Fruit fly (Drosophila melanogaster) whole organism, pupa: ENCODE results near the gene CG34268.

ENCODE experiments used
- CG10348 ChIP-seq: fragments of 200-800 bp; sonication (Bioruptor generic); IDR thresholded peaks from 2 replicates; pipeline ENCODE4 v1.3.6; 2022; ENCODE audit warnings: missing biosample characterization, missing genetic modification characterization
- CG12605 ChIP-seq: fragments of 200-800 bp; sonication (Bioruptor generic); IDR thresholded peaks from 2 replicates; pipeline ENCODE4 v1.3.6; 2022; ENCODE audit warnings: missing biosample characterization, missing genetic modification characterization
- CG13204 ChIP-seq: fragments of 200-800 bp; sonication (Bioruptor generic); optimal IDR thresholded peaks from 2 replicates; lab custom pipeline; 2018; ENCODE audit warnings: missing biosample characterization, mild to moderate bottlenecking, missing genetic modification characterization, moderate library complexity
- CG14655 ChIP-seq: fragments of 200-800 bp; sonication (Bioruptor generic); optimal IDR thresholded peaks from 3 replicates; lab custom pipeline; 2017; ENCODE audit warnings: mild to moderate bottlenecking, missing biosample characterization, missing genetic modification reagents, missing genetic modification characterization
- CG15710 ChIP-seq: fragments of 200-800 bp; sonication (Bioruptor generic); optimal IDR thresholded peaks from 2 replicates; lab custom pipeline; 2018; ENCODE audit warnings: missing biosample characterization, mild to moderate bottlenecking, missing genetic modification characterization, moderate library complexity
- CG17806 ChIP-seq: fragments of 200-800 bp; sonication (Bioruptor generic); optimal IDR thresholded peaks from 2 replicates; lab custom pipeline; 2018; ENCODE audit warnings: missing biosample characterization, mild to moderate bottlenecking, missing genetic modification characterization, moderate library complexity
- CG32121 ChIP-seq: fragments of 200-800 bp; sonication (Bioruptor generic); IDR thresholded peaks from 2 replicates; pipeline ENCODE4 v1.3.6; 2022; ENCODE audit warnings: missing biosample characterization, missing genetic modification characterization
- CG34367 ChIP-seq: fragments of 200-800 bp; sonication (Bioruptor generic); optimal IDR thresholded peaks from 2 replicates; lab custom pipeline; 2018; ENCODE audit warnings: missing biosample characterization, mild to moderate bottlenecking, missing genetic modification characterization
- CG4496 ChIP-seq: fragments of 200-800 bp; sonication (Bioruptor generic); IDR thresholded peaks from 3 replicates; pipeline ENCODE4 v1.3.6; 2022; ENCODE audit warnings: missing biosample characterization, missing genetic modification characterization
- CG8159 ChIP-seq: fragments of 200-800 bp; sonication (Bioruptor generic); optimal IDR thresholded peaks from 3 replicates; lab custom pipeline; 2018; ENCODE audit warnings: missing biosample characterization, mild to moderate bottlenecking, missing genetic modification characterization, moderate library complexity
- CG8301 ChIP-seq: fragments of 200-800 bp; sonication (Bioruptor generic); optimal IDR thresholded peaks from 2 replicates; lab custom pipeline; 2018; ENCODE audit warnings: missing biosample characterization, mild to moderate bottlenecking, missing genetic modification characterization
- CG9948 ChIP-seq: fragments of 200-800 bp; sonication (Bioruptor generic); optimal IDR thresholded peaks from 2 replicates; lab custom pipeline; 2018; ENCODE audit warnings: missing biosample characterization, mild to moderate bottlenecking, missing genetic modification characterization, moderate library complexity
- D1 ChIP-seq: fragments of 200-800 bp; sonication (Bioruptor generic); optimal IDR thresholded peaks from 2 replicates; lab custom pipeline; 2018; ENCODE audit warnings: missing biosample characterization, mild to moderate bottlenecking, missing genetic modification characterization, moderate library complexity
- EcR ChIP-seq: fragments of 200-800 bp; sonication (Bioruptor generic); optimal IDR thresholded peaks from 3 replicates; lab custom pipeline; 2019; ENCODE audit warnings: missing biosample characterization, missing genetic modification characterization, mild to moderate bottlenecking, moderate library complexity, missing genetic modification reagents
- Ets98B ChIP-seq: fragments of 200-800 bp; sonication (Bioruptor generic); IDR thresholded peaks from 2 replicates; pipeline ENCODE4 v1.3.6; 2022; ENCODE audit warnings: missing biosample characterization, missing genetic modification characterization
- Pif1A ChIP-seq: fragments of 200-800 bp; sonication (Bioruptor generic); optimal IDR thresholded peaks from 3 replicates; lab custom pipeline; 2016; ENCODE audit warnings: missing biosample characterization, missing genetic modification characterization
- Pif1B ChIP-seq: fragments of 200-800 bp; sonication (Bioruptor generic); optimal IDR thresholded peaks from 3 replicates; lab custom pipeline; 2016; ENCODE audit warnings: missing biosample characterization, missing genetic modification characterization
- Snoo ChIP-seq: fragments of 200-800 bp; sonication (Bioruptor generic); optimal IDR thresholded peaks from 3 replicates; lab custom pipeline; 2017; ENCODE audit warnings: missing biosample characterization, mild to moderate bottlenecking, missing genetic modification characterization, inconsistent platforms
- fd96Ca ChIP-seq: fragments of 200-800 bp; sonication (Bioruptor generic); IDR thresholded peaks from 3 replicates; pipeline ENCODE4 v1.3.6; 2022; ENCODE audit warnings: missing biosample characterization, missing genetic modification characterization
- gl ChIP-seq: fragments of 200-800 bp; sonication (Bioruptor generic); optimal IDR thresholded peaks from 2 replicates; lab custom pipeline; 2018; ENCODE audit warnings: missing biosample characterization, mild to moderate bottlenecking, missing genetic modification characterization
- rn ChIP-seq: fragments of 200-800 bp; sonication (Bioruptor generic); IDR thresholded peaks from 2 replicates; pipeline ENCODE4 v1.3.6; 2022; ENCODE audit warnings: missing biosample characterization, missing genetic modification characterization

Gene CG34268

DNA sequence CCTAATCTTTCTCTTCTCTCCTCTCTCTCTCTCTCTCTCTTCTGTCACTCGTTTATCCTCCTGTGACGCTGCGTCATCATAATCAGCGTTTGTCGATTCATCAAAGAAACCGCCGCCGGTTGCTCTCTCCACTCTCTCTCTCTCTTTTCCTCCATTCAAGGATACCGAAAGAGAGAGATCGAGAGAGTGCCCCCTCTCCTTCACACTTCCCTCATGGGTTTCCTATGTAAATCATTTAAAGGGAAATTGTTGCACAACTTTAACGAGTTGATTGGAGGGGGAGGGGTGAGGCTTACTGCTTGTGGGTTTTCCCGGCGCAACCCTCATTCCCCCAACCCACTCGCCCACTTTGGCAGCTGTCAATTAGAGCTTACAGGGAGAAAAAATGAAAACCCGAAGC is 43.4 kb downstream of the CG34268 start:
- TF ChIP-seq CG10348 (GFP tag; lab: Robert Waterston, UW), result no peak
- TF ChIP-seq CG13204 (GFP tag; lab: Kevin White, UChicago), result peak; percentile 6

- TF ChIP-seq CG13204 (GFP tag; lab: Kevin White, UChicago), result no peak
- peak; percentile 89 for TF ChIP-seq Pif1A
- TF ChIP-seq CG15710, result peak; percentile 77
- 0 out of 2 replicates have a peak, but pooled peaks have one; percentile 31 for TF ChIP-seq CG10348 (GFP tag; lab: Robert Waterston, UW)
- peak; percentile 10 for TF ChIP-seq EcR (GFP tag; lab: Kevin White, UChicago)
- peak; percentile 84 for TF ChIP-seq CG8159
- TF ChIP-seq Snoo, result peak; percentile 85
- peak; percentile 84 for TF ChIP-seq CG14655 (GFP tag; lab: Kevin White, UChicago)
- TF ChIP-seq CG8301 (tag; lab: Kevin White, UChicago), result peak; percentile 74
- peak; percentile 86 for TF ChIP-seq Pif1B (GFP tag; lab: Kevin White, UChicago)
- TF ChIP-seq CG4496 (GFP tag; lab: Robert Waterston, UW), result peak; percentile 89
- peak; percentile 81 for TF ChIP-seq Ets98B (GFP tag; lab: Robert Waterston, UW)
- peak; percentile 76 for TF ChIP-seq fd96Ca (GFP tag; lab: Robert Waterston, UW)
- TF ChIP-seq CG17806 (tag; lab: Kevin White, UChicago), result peak; percentile 80
- TF ChIP-seq gl, result peak; percentile 64
- TF ChIP-seq CG9948 (tag; lab: Kevin White, UChicago), result peak; percentile 78
- no peak for TF ChIP-seq D1 (tag; lab: Kevin White, UChicago)
- TF ChIP-seq rn, result no peak
- peak; percentile 68; the same call in 1 of the 2 replicates for TF ChIP-seq CG32121
- 0 out of 2 replicates have a peak, but pooled peaks have one; percentile 35 for TF ChIP-seq CG12605 (GFP tag; lab: Robert Waterston, UW)
- peak; percentile 74 for TF ChIP-seq CG34367 (tag; lab: Kevin White, UChicago)
Observed at dm6 chr3L:545512-546161, 44.9 kb downstream of the CG34268 start.

DNA sequence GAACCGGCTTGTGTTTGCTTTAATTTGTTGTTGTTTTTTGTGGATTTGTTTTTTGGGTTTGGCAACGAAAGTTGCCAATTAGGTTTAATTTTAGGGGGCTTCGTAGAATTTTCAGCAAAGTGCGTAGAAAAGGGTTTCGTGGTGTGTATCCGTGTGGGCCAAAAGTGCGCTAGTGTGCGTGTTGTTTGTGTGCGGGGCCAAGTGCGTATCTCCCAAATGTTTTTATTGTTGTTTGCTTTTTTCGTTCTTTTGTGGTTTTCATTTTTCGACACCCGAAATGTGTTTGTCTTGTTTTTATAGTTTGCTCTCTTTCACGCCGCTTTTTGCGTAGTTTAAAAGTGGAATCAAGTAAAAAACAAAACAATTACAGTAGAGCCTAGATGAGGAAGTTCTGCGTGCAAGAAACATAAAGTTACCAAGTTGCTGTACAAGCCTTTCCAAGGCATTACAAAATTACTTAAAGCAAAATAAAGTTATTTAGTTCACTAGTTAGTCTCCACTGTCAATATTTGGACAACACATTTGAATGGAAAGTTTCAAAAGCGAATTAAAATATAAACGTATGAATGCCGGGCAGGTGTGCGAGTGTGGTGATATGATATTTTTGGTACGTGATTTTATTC is 46.2 kb downstream of the CG34268 start:
- TF ChIP-seq CG4496 (GFP tag; lab: Robert Waterston, UW) (0 out of 3 replicates have a peak, but pooled peaks have one; percentile 48), Snoo (peak; percentile 10), CG9948 (tag; lab: Kevin White, UChicago) (no peak), gl (no peak), EcR (GFP tag; lab: Kevin White, UChicago) (no peak), Ets98B (GFP tag; lab: Robert Waterston, UW) (peak; percentile 63), CG32121 (peak; percentile 71; the same call in 1 of the 2 replicates), Pif1B (GFP tag; lab: Kevin White, UChicago) (no peak), CG14655 (GFP tag; lab: Kevin White, UChicago) (no peak), CG10348 (GFP tag; lab: Robert Waterston, UW) (no peak), CG15710 (no peak), fd96Ca (GFP tag; lab: Robert Waterston, UW) (peak; percentile 48; the same call in 2 of the 3 replicates)

dm6 chr3L:548304-549198 is 47.8 kb downstream of the CG34268 start:
- TF ChIP-seq CG14655 (GFP tag; lab: Kevin White, UChicago), result peak; percentile 6
- TF ChIP-seq CG34367 (tag; lab: Kevin White, UChicago), result no peak
- TF ChIP-seq D1 (tag; lab: Kevin White, UChicago), result no peak
- TF ChIP-seq EcR (GFP tag; lab: Kevin White, UChicago), result peak; percentile 20
- TF ChIP-seq CG4496 (GFP tag; lab: Robert Waterston, UW), result 0 out of 3 replicates have a peak, but pooled peaks have one; percentile 17
- no peak for TF ChIP-seq CG15710
- TF ChIP-seq, all 21 proteins: peak for 3

DNA sequence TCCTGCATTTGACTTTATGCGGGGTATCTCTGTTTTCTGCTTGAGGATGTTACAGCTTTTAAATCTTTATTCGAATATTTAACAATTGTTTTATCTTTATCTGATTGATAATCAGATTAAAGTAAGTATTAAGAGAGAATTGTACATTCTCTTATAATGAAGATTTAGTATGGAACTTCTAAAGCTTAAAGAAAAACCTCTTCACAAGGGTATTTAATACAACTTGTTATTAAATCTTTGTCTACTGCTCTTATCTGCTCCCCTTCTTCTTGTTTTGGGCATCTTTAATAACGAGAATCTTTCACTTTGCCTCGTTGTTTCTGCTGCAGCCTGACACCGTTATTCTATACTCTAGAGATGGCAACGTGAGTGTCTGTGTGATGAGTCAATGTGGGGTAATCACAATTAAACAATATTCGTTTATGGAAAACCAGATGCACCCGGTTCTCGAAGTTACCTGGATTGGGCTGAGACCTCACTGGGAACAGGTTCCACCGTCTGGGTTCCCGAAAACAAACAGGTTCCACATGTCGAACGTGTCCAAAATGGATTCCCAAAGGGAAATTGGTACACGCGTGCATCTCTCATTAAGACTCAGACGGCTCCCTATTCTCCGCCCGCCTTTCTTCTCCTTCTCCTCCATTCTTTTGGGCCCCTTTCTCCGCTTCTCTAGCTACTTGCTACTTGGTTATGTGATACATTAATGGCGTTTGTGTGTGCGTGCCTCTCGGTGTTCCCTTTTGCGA is 49.5 kb downstream of the CG34268 start:
- no peak for TF ChIP-seq fd96Ca (GFP tag; lab: Robert Waterston, UW)
- peak; percentile 75 for TF ChIP-seq CG8301 (tag; lab: Kevin White, UChicago)
- TF ChIP-seq CG12605 (GFP tag; lab: Robert Waterston, UW), result no peak
- TF ChIP-seq gl, result no peak
- TF ChIP-seq CG17806 (tag; lab: Kevin White, UChicago), result peak; percentile 40
- TF ChIP-seq CG4496 (GFP tag; lab: Robert Waterston, UW), result no peak
- peak; percentile 81 for TF ChIP-seq CG8159
- TF ChIP-seq D1 (tag; lab: Kevin White, UChicago), result peak; percentile 19
- TF ChIP-seq Pif1B (GFP tag; lab: Kevin White, UChicago), result peak; percentile 60
- TF ChIP-seq CG9948 (tag; lab: Kevin White, UChicago), result peak; percentile 33
- TF ChIP-seq CG15710, result peak; percentile 78
- no peak for TF ChIP-seq EcR (GFP tag; lab: Kevin White, UChicago)
- TF ChIP-seq rn, result no peak
- TF ChIP-seq CG32121, result no peak
- no peak for TF ChIP-seq CG10348 (GFP tag; lab: Robert Waterston, UW)
- no peak for TF ChIP-seq CG13204 (GFP tag; lab: Kevin White, UChicago)
- peak; percentile 1 for TF ChIP-seq CG34367 (tag; lab: Kevin White, UChicago)
- TF ChIP-seq Ets98B (GFP tag; lab: Robert Waterston, UW), result no peak
- peak; percentile 51 for TF ChIP-seq Pif1A
- peak; percentile 80 for TF ChIP-seq CG14655 (GFP tag; lab: Kevin White, UChicago)
- TF ChIP-seq Snoo, result peak; percentile 50
